Fruit fly (Drosophila melanogaster) whole organism, wandering third instar larva: Measurements from ENCODE around the gene CG14357.

Experiments used
- CG32264 ChIP-seq: fragments of 200-800 bp; sonication (Bioruptor generic); optimal IDR thresholded peaks from 2 replicates; lab custom pipeline; 2016; ENCODE audit warnings: missing biosample characterization, missing genetic modification characterization
- CG9705 ChIP-seq: fragments of 200-800 bp; sonication (Bioruptor generic); optimal IDR thresholded peaks from 2 replicates; lab custom pipeline; 2018; ENCODE audit warnings: missing biosample characterization, mild to moderate bottlenecking, missing genetic modification characterization
- CrebA ChIP-seq: fragments of 200-800 bp; sonication (Bioruptor generic); optimal IDR thresholded peaks from 2 replicates; lab custom pipeline; 2016; ENCODE audit warnings: missing biosample characterization, mild to moderate bottlenecking, missing genetic modification characterization, borderline replicate concordance
- Dif ChIP-seq: fragments of 200-275, 200-300 bp; sonication (Bioruptor generic); optimal IDR thresholded peaks from 2 replicates; lab custom pipeline; 2018; ENCODE audit warnings: missing biosample characterization, missing genetic modification characterization; ENCODE audit not compliant: partially characterized antibody
- GATAd ChIP-seq: sonication (Bioruptor generic); optimal IDR thresholded peaks from 2 replicates; lab custom pipeline; 2016; ENCODE audit warnings: missing biosample characterization, missing genetic modification characterization
- HLH106 ChIP-seq: fragments of 200-800 bp; optimal IDR thresholded peaks from 3 replicates; lab custom pipeline; 2019; ENCODE audit warnings: missing biosample characterization, mild to moderate bottlenecking, missing genetic modification characterization, moderate library complexity
- Hnf4 ChIP-seq: fragments of 200-800 bp; sonication (Bioruptor generic); optimal IDR thresholded peaks from 2 replicates; lab custom pipeline; 2016; ENCODE audit warnings: missing biosample characterization, mild to moderate bottlenecking, missing genetic modification characterization
- Hr78 ChIP-seq: fragments of >200 bp; optimal IDR thresholded peaks from 2 replicates; lab custom pipeline; 2017; ENCODE audit warnings: missing biosample characterization, missing genetic modification characterization
- Hr83 ChIP-seq: fragments of 200-300 bp; sonication (Bioruptor generic); optimal IDR thresholded peaks from 2 replicates; lab custom pipeline; 2016; ENCODE audit warnings: missing biosample characterization, mild to moderate bottlenecking, missing genetic modification characterization, moderate library complexity; ENCODE audit not compliant: poor library complexity, severe bottlenecking
- Jra ChIP-seq: sonication (Bioruptor generic); optimal IDR thresholded peaks from 2 replicates; lab custom pipeline; 2016; ENCODE audit warnings: missing biosample characterization, missing genetic modification characterization
- Mio ChIP-seq: sonication (Bioruptor generic); optimal IDR thresholded peaks from 2 replicates; lab custom pipeline; 2016; ENCODE audit warnings: missing biosample characterization, missing genetic modification characterization
- Myc ChIP-seq: fragments of >200 bp; optimal IDR thresholded peaks from 2 replicates; lab custom pipeline; 2017
- Rel ChIP-seq, 2 experiments: fragments of 200-800 bp; sonication (Bioruptor generic) in 1 of 2; optimal IDR thresholded peaks; 2 replicates in 1 of 2; 3 replicates in 1 of 2; lab custom pipeline; 2016 to 2019; ENCODE audit warnings: mild to moderate bottlenecking in 2 of 2, missing biosample characterization in 2 of 2, missing genetic modification characterization in 2 of 2, moderate library complexity in 1 of 2
- Sp1 ChIP-seq: fragments of 200-800 bp; sonication (Bioruptor generic); optimal IDR thresholded peaks from 3 replicates; lab custom pipeline; 2019; ENCODE audit warnings: missing biosample characterization, mild to moderate bottlenecking, missing genetic modification characterization, moderate library complexity
- br ChIP-seq: fragments of 200-800 bp; sonication (Bioruptor generic); optimal IDR thresholded peaks from 2 replicates; lab custom pipeline; 2016; ENCODE audit warnings: missing biosample characterization, missing genetic modification characterization
- brk ChIP-seq: fragments of 200-800 bp; sonication (Bioruptor generic); optimal IDR thresholded peaks from 2 replicates; lab custom pipeline; 2016; ENCODE audit warnings: missing biosample characterization, mild to moderate bottlenecking, missing genetic modification characterization
- dl ChIP-seq, 2 experiments: fragments of 175-275, 200-275 bp in 1 of 2; fragments of 200-275 bp in 1 of 2; sonication (Bioruptor generic); optimal IDR thresholded peaks; lab custom pipeline; 2018; ENCODE audit warnings: mild to moderate bottlenecking in 2 of 2, missing biosample characterization in 2 of 2, missing genetic modification characterization in 2 of 2, moderate library complexity in 2 of 2; ENCODE audit not compliant: partially characterized antibody in 2 of 2, insufficient read depth in 1 of 2
- dmrt93B ChIP-seq: fragments of 200-800 bp; sonication (Bioruptor generic); optimal IDR thresholded peaks from 2 replicates; lab custom pipeline; 2018; ENCODE audit warnings: missing biosample characterization, mild to moderate bottlenecking, missing genetic modification characterization
- dsf ChIP-seq: sonication (Bioruptor generic); optimal IDR thresholded peaks from 2 replicates; lab custom pipeline; 2016; ENCODE audit warnings: missing biosample characterization, missing genetic modification characterization, borderline replicate concordance
- ey ChIP-seq: fragments of 200-800 bp; sonication (Bioruptor generic); optimal IDR thresholded peaks from 2 replicates; lab custom pipeline; 2016; ENCODE audit warnings: missing biosample characterization, missing genetic modification characterization
- foxo ChIP-seq, 2 experiments: fragments of 200-800 bp; sonication (Bioruptor generic); optimal IDR thresholded peaks; 2 replicates in 1 of 2; 3 replicates in 1 of 2; lab custom pipeline; 2016 to 2017; ENCODE audit warnings: missing biosample characterization in 2 of 2, missing genetic modification characterization in 2 of 2
- fru ChIP-seq: fragments of 200-800 bp; sonication (Bioruptor generic); optimal IDR thresholded peaks from 3 replicates; lab custom pipeline; 2016; ENCODE audit warnings: missing biosample characterization, mild to moderate bottlenecking, missing genetic modification characterization
- h ChIP-seq: fragments of 200-800 bp; sonication (Bioruptor generic); optimal IDR thresholded peaks from 3 replicates; lab custom pipeline; 2016; ENCODE audit warnings: missing biosample characterization, mild to moderate bottlenecking, missing genetic modification characterization
- jim ChIP-seq: fragments of 175-275, 200-325 bp; sonication (Bioruptor generic); optimal IDR thresholded peaks from 2 replicates; lab custom pipeline; 2016; ENCODE audit warnings: missing biosample characterization, mild to moderate bottlenecking, missing genetic modification characterization
- pan ChIP-seq: fragments of >200 bp; optimal IDR thresholded peaks from 2 replicates; lab custom pipeline; 2017
- psq ChIP-seq: fragments of 200-800 bp; sonication (Bioruptor generic); optimal IDR thresholded peaks from 3 replicates; lab custom pipeline; 2017; ENCODE audit warnings: missing biosample characterization, mild to moderate bottlenecking, missing genetic modification characterization, moderate library complexity
- rgr ChIP-seq: fragments of 200-800 bp; sonication (Bioruptor generic); optimal IDR thresholded peaks from 3 replicates; lab custom pipeline; 2016; ENCODE audit warnings: missing biosample characterization, mild to moderate bottlenecking, missing genetic modification characterization
- sage ChIP-seq: fragments of 200-800 bp; sonication (Bioruptor generic); optimal IDR thresholded peaks from 2 replicates; lab custom pipeline; 2016; ENCODE audit warnings: missing biosample characterization, mild to moderate bottlenecking, missing genetic modification characterization
- sv ChIP-seq: fragments of 200-800 bp; sonication (Bioruptor generic); optimal IDR thresholded peaks from 3 replicates; lab custom pipeline; 2016; ENCODE audit warnings: missing biosample characterization, missing genetic modification characterization
- usp ChIP-seq: fragments of >200 bp; optimal IDR thresholded peaks from 2 replicates; lab custom pipeline; 2017; ENCODE audit warnings: missing biosample characterization, missing genetic modification characterization
- woc ChIP-seq: sonication (Bioruptor generic); optimal IDR thresholded peaks from 2 replicates; lab custom pipeline; 2016; ENCODE audit warnings: missing biosample characterization, mild to moderate bottlenecking, missing genetic modification characterization

Gene CG14357

dm6 chr3R:14118350-14118749, 6.4 kb upstream of the CG14357 start, which contains the start of gene Kif19A:
Gene Kif19A (minus strand): TSS chr3R:14118450.
- no peak for TF ChIP-seq br

- TF ChIP-seq GATAd (GFP tag; lab: Kevin White, UChicago): no peak
- no peak for TF ChIP-seq dsf (GFP tag; lab: Kevin White, UChicago)
- no peak for TF ChIP-seq Dif (GFP tag; lab: Kevin White, UChicago)
- no peak for TF ChIP-seq Mio (GFP tag; lab: Kevin White, UChicago)
- TF ChIP-seq psq (GFP tag; lab: Kevin White, UChicago): no peak
- TF ChIP-seq Jra (GFP tag; lab: Kevin White, UChicago): no peak
- TF ChIP-seq dl (GFP tag; optimal IDR thresholded peaks at IDR 0.05; lab: Kevin White, UChicago; ENCODE audit: insufficient read depth in 1 of 2, partially characterized antibody in 2 of 2): no peak
- no peak for TF ChIP-seq Hnf4 (GFP tag; lab: Kevin White, UChicago)
- TF ChIP-seq Myc (lab: Kevin White, UChicago): no peak
- TF ChIP-seq sage (GFP tag; lab: Kevin White, UChicago): no peak
- TF ChIP-seq fru (GFP tag; lab: Kevin White, UChicago): no peak
- no peak for TF ChIP-seq woc (GFP tag; lab: Kevin White, UChicago)
- no peak for TF ChIP-seq Hr83 (GFP tag; lab: Kevin White, UChicago)
- TF ChIP-seq sv: no peak
- no peak for TF ChIP-seq br
These were observed 4.1 kb upstream of the CG14357 start for dm6 chr3R:14116088-14116487.

dm6 chr3R:14109145-14109544, 2.8 kb downstream of the CG14357 start, which contains the start of gene Or88a:
Gene Or88a (plus strand): TSS chr3R:14109445.
- no peak for TF ChIP-seq Rel (GFP tag; optimal IDR thresholded peaks at IDR 0.05; lab: Kevin White, UChicago)
- TF ChIP-seq Rel (tag; optimal IDR thresholded peaks at IDR 0.05; lab: Kevin White, UChicago): no peak
- TF ChIP-seq Hnf4 (GFP tag; lab: Kevin White, UChicago): no peak
- TF ChIP-seq sage (GFP tag; lab: Kevin White, UChicago): no peak
- TF ChIP-seq dl (GFP tag; optimal IDR thresholded peaks at IDR 0.05; lab: Kevin White, UChicago; ENCODE audit: insufficient read depth in 1 of 2, partially characterized antibody in 2 of 2): no peak
- TF ChIP-seq dsf (GFP tag; lab: Kevin White, UChicago): no peak
- no peak for TF ChIP-seq h (GFP tag; lab: Kevin White, UChicago)
- TF ChIP-seq HLH106 (tag; lab: Kevin White, UChicago): no peak
- TF ChIP-seq dmrt93B (GFP tag; lab: Kevin White, UChicago): no peak
- TF ChIP-seq ey (GFP tag; lab: Kevin White, UChicago): no peak

dm6 chr3R:14108158-14108921, 3.6 kb downstream of the CG14357 start, which contains the start of gene CG12402:
Gene CG12402 (minus strand): TSS chr3R:14108321.
- no peak for TF ChIP-seq pan (lab: Kevin White, UChicago)
- TF ChIP-seq br: no peak
- peak; percentile 19 for TF ChIP-seq fru (GFP tag; lab: Kevin White, UChicago)
- peak; percentile 41 for TF ChIP-seq sv
- no peak for TF ChIP-seq CG32264 (GFP tag; lab: Kevin White, UChicago)
- TF ChIP-seq foxo (GFP tag; optimal IDR thresholded peaks at IDR 0.05; lab: Kevin White, UChicago): peak in 1 of 2 experiments; percentile 13
- TF ChIP-seq dmrt93B (GFP tag; lab: Kevin White, UChicago): no peak
- peak; percentile 34 for TF ChIP-seq Dif (GFP tag; lab: Kevin White, UChicago)
- no peak for TF ChIP-seq h (GFP tag; lab: Kevin White, UChicago)

dm6 chr3R:14107597-14107996, 4.4 kb downstream of the CG14357 start:
- TF ChIP-seq HLH106 (tag; lab: Kevin White, UChicago) (no peak), dmrt93B (GFP tag; lab: Kevin White, UChicago) (no peak), Hr78 (GFP tag; lab: Kevin White, UChicago) (no peak), CG9705 (GFP tag; lab: Kevin White, UChicago) (no peak), jim (no peak), pan (lab: Kevin White, UChicago) (no peak), h (GFP tag; lab: Kevin White, UChicago) (no peak), Dif (GFP tag; lab: Kevin White, UChicago) (no peak), woc (GFP tag; lab: Kevin White, UChicago) (no peak), brk (GFP tag; lab: Kevin White, UChicago) (no peak), CrebA (GFP tag; lab: Kevin White, UChicago) (no peak), rgr (GFP tag; lab: Kevin White, UChicago) (no peak), Sp1 (GFP tag; lab: Kevin White, UChicago) (no peak), usp (GFP tag; lab: Kevin White, UChicago) (no peak)
